Worm (Caenorhabditis elegans) whole organism, young adult: ENCODE data around the gene gcy-12.

ENCODE experiments used
- atf-7 ChIP-seq: sonication (generic microtip); optimal IDR thresholded peaks from 2 replicates; lab custom pipeline; 2017; ENCODE audit warnings: mild to moderate bottlenecking, missing genetic modification characterization, missing compliant biosample characterization
- efl-1 ChIP-seq: fragments of 150-350 bp; optimal IDR thresholded peaks from 2 replicates; lab custom pipeline; 2014; ENCODE audit warnings: missing biosample characterization, missing genetic modification reagents, missing genetic modification characterization
- gei-17 ChIP-seq: fragments of 200-800 bp; sonication (Bioruptor generic); optimal IDR thresholded peaks from 2 replicates; lab custom pipeline; 2018; ENCODE audit warnings: mild to moderate bottlenecking, missing genetic modification characterization, missing compliant biosample characterization
- hrde-1 ChIP-seq: sonication (generic microtip); optimal IDR thresholded peaks from 2 replicates; lab custom pipeline; 2016; ENCODE audit warnings: missing genetic modification characterization, mild to moderate bottlenecking, missing compliant biosample characterization, moderate library complexity, missing genotype, missing genetic modification reagents, borderline replicate concordance
- let-526 ChIP-seq: fragments of 200-800 bp; sonication (Bioruptor generic); IDR thresholded peaks from 2 replicates; pipeline ENCODE4 v1.3.6; 2022; ENCODE audit warnings: missing genetic modification reagents, missing genetic modification characterization, missing compliant biosample characterization
- pha-4 ChIP-seq: fragments of 150-350 bp; sonication (generic microtip); optimal IDR thresholded peaks from 2 replicates; lab custom pipeline; 2014; ENCODE audit warnings: missing biosample characterization, missing genetic modification reagents, missing genetic modification characterization
- ztf-28 ChIP-seq: fragments of 200-800 bp; sonication (Bioruptor generic); IDR thresholded peaks from 2 replicates; pipeline ENCODE4 v1.3.6; 2022; ENCODE audit warnings: missing genetic modification reagents, missing genetic modification characterization, missing compliant biosample characterization

DNA sequence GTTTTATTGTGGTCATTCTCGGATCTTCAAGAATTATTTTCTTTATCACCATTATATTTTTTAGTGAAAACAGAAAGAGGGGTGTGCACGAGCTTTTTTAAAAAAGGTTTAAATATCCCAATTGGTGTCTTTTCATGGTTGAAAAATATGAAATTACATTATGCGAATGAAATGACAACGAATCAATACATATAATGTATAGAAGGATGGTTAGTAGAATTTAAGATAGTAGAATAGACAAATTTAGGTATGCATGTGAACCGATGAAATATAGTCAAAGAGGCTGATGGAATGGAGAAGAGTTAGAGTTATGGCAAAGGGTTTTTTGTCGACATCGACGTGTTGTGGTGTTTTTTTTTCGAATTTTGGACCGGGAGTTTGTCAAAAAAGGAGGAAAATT is 52.7 kb downstream of the gcy-12 start:
- TF ChIP-seq pha-4 (tag; lab: Kevin White, UChicago): no peak
- TF ChIP-seq efl-1: no peak
- TF ChIP-seq gei-17 (GFP tag; lab: Kevin White, UChicago): no peak
- TF ChIP-seq ztf-28 (GFP tag; lab: Robert Waterston, UW): no peak
- TF ChIP-seq atf-7 (tag; lab: Kevin White, UChicago): no peak
- TF ChIP-seq let-526: no peak
- TF ChIP-seq hrde-1 (tag; lab: Kevin White, UChicago): no peak
